Fruit fly (Drosophila melanogaster): Measurements from ENCODE around the gene CG12170.
A peak's percentile ranks its signal among the peaks of the same experiment; 100 is the strongest.

Gene CG12170

DNA sequence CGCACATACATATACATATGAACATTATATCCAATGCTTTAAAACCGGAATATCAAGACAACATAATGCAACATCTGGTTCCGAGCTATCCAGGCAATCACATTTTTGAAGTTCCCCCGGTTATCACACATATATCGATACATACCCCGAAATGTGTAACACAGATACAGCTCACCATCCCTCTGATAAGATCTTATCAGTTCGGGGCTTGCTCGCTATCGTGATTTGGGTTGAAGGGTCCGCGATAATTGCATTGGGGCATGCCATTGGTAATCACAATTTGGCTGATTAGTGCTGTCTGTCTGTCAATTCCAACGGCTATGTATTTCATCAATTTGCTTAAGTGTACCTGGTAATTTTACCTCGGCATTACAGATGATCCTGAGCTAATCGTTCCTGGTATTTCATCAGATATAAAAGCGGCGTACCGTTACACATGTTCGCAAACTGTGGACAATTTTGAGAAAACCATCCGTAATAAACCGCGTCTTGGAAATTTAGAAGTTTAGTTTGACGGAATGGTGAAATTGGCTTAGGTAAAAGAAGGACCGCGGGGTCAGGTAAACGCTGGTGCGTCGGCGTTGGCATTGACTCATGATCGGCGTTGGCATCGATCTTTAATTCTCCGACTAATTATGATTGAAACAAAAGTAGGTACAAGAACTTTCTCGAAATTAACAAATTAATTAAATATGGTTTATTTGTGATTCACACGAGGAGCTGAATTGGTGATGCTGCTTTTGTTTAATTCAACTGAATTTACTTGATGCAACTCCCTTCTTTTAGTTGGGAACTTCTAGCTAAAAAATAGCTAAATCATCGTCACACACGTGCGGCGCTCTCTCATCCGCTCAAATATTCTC lies 35.0 kb downstream of the CG12170 start:
- 0 out of 2 replicates have a peak, but pooled peaks have one; percentile 9 for TF ChIP-seq sens-2 (GFP tag; IDR thresholded peaks at IDR 0.05)
- TF ChIP-seq Drgx (GFP tag; IDR thresholded peaks at IDR 0.05), result no peak
- TF ChIP-seq tll (GFP tag; optimal IDR thresholded peaks at IDR 0.05), result peak in 1 of 2 experiments; percentile 14
- TF ChIP-seq GATAe (GFP tag; conservative IDR thresholded peaks at IDR 0.05), result peak; percentile 61; the same call in 1 of the 2 replicates
- no peak for TF ChIP-seq wor (GFP tag; IDR thresholded peaks at IDR 0.05)
- TF ChIP-seq tap (tag; optimal IDR thresholded peaks at IDR 0.05), result no peak
- peak; percentile 10 for TF ChIP-seq sug (tag; optimal IDR thresholded peaks at IDR 0.05)
- no peak for TF ChIP-seq CG11456 (GFP tag; IDR thresholded peaks at IDR 0.05)
- peak; percentile 76 for TF ChIP-seq zen (tag; optimal IDR thresholded peaks at IDR 0.05)
- TF ChIP-seq row (GFP tag; IDR thresholded peaks at IDR 0.05), result peak; percentile 79
- peak; percentile 59 for TF ChIP-seq sd (tag; optimal IDR thresholded peaks at IDR 0.05)
- no peak for TF ChIP-seq Ada2b (GFP tag; IDR thresholded peaks at IDR 0.05)
- peak; percentile 90 for TF ChIP-seq CG15479 (GFP tag; optimal IDR thresholded peaks at IDR 0.05)
- TF ChIP-seq CG11085 (GFP tag; IDR thresholded peaks at IDR 0.05), result no peak
- no peak for TF ChIP-seq stwl (tag; optimal IDR thresholded peaks at IDR 0.05)
- TF ChIP-seq H2.0 (GFP tag; IDR thresholded peaks at IDR 0.05), result no peak
- TF ChIP-seq twi (tag; optimal IDR thresholded peaks at IDR 0.05), result peak; percentile 74
- TF ChIP-seq slp2 (GFP tag; optimal IDR thresholded peaks at IDR 0.05), result no peak
- TF ChIP-seq jing (GFP tag; optimal IDR thresholded peaks at IDR 0.05), result no peak
- no peak for TF ChIP-seq luna (GFP tag; optimal IDR thresholded peaks at IDR 0.05)
- peak; percentile 63 for TF ChIP-seq exex (tag; optimal IDR thresholded peaks at IDR 0.05)
- TF ChIP-seq bbx (GFP tag; IDR thresholded peaks at IDR 0.05; ENCODE audit: partially characterized antibody), result peak; percentile 27; the same call in 1 of the 2 replicates
- TF ChIP-seq CG11560 (tag; IDR thresholded peaks at IDR 0.05), result no peak
- TF ChIP-seq lab (GFP tag; optimal IDR thresholded peaks at IDR 0.05), result peak; percentile 2
- TF ChIP-seq grn (GFP tag; optimal IDR thresholded peaks at IDR 0.05), result peak; percentile 100
- TF ChIP-seq gcm2 (GFP tag; optimal IDR thresholded peaks at IDR 0.05), result peak; percentile 58
- 0 out of 2 replicates have a peak, but pooled peaks have one; percentile 24 for TF ChIP-seq hbn (GFP tag; IDR thresholded peaks at IDR 0.05; ENCODE audit: partially characterized antibody)
- 0 out of 4 replicates have a peak, but pooled peaks have one; percentile 28 for TF ChIP-seq Dll (GFP tag; IDR thresholded peaks at IDR 0.05; ENCODE audit: partially characterized antibody)
- TF ChIP-seq bsh (GFP tag; optimal IDR thresholded peaks at IDR 0.05), result no peak
- TF ChIP-seq Rx (GFP tag; IDR thresholded peaks at IDR 0.05), result no peak
- no peak for TF ChIP-seq CG10959 (GFP tag; IDR thresholded peaks at IDR 0.05)
- no peak for TF ChIP-seq CG12391 (tag; optimal IDR thresholded peaks at IDR 0.05)
- TF ChIP-seq Sin3A (optimal IDR thresholded peaks at IDR 0.05), result no peak
- TF ChIP-seq CG11247 (GFP tag; IDR thresholded peaks at IDR 0.05), result no peak
- TF ChIP-seq CG9437 (GFP tag; optimal IDR thresholded peaks at IDR 0.05), result no peak
- TF ChIP-seq ken (GFP tag; IDR thresholded peaks at IDR 0.05), result no peak
- no peak for TF ChIP-seq CG1647 (GFP tag; optimal IDR thresholded peaks at IDR 0.05)
- peak; percentile 5 for TF ChIP-seq nerfin-1 (tag; optimal IDR thresholded peaks at IDR 0.05)
- peak; percentile 88 to 89 for TF ChIP-seq Trl (optimal IDR thresholded peaks at IDR 0.05)
- TF ChIP-seq Trl (GFP tag; optimal IDR thresholded peaks at IDR 0.05), result no peak
- no peak for TF ChIP-seq Neu2 (GFP tag; optimal IDR thresholded peaks at IDR 0.05; ENCODE audit: borderline replicate concordance)
- TF ChIP-seq pros (GFP tag; optimal IDR thresholded peaks at IDR 0.05), result no peak
- TF ChIP-seq kay (GFP tag; optimal IDR thresholded peaks at IDR 0.05), result no peak
- TF ChIP-seq mirr (GFP tag; optimal IDR thresholded peaks at IDR 0.05), result peak; percentile 79
- TF ChIP-seq dmrt99B (tag; optimal IDR thresholded peaks at IDR 0.05), result no peak
- TF ChIP-seq Sry-β (GFP tag; optimal IDR thresholded peaks at IDR 0.05), result peak; percentile 92
- peak; percentile 14 for TF ChIP-seq CG8281 (tag; optimal IDR thresholded peaks at IDR 0.05)
- TF ChIP-seq sens (GFP tag), result no peak
